Fruit fly (Drosophila melanogaster) whole organism, wandering third instar larva: ENCODE results near the gene ND-15.

ENCODE experiments used
- Abd-B ChIP-seq: fragments of >200 bp; optimal IDR thresholded peaks from 2 replicates; lab custom pipeline; 2017; ENCODE audit warnings: missing biosample characterization, missing genetic modification characterization
- CG32264 ChIP-seq: fragments of 200-800 bp; sonication (Bioruptor generic); optimal IDR thresholded peaks from 2 replicates; lab custom pipeline; 2016; ENCODE audit warnings: missing biosample characterization, missing genetic modification characterization
- CG9705 ChIP-seq: fragments of 200-800 bp; sonication (Bioruptor generic); optimal IDR thresholded peaks from 2 replicates; lab custom pipeline; 2018; ENCODE audit warnings: missing biosample characterization, mild to moderate bottlenecking, missing genetic modification characterization
- CrebA ChIP-seq: fragments of 200-800 bp; sonication (Bioruptor generic); optimal IDR thresholded peaks from 2 replicates; lab custom pipeline; 2016; ENCODE audit warnings: missing biosample characterization, mild to moderate bottlenecking, missing genetic modification characterization, borderline replicate concordance
- Dif ChIP-seq: fragments of 200-275, 200-300 bp; sonication (Bioruptor generic); optimal IDR thresholded peaks from 2 replicates; lab custom pipeline; 2018; ENCODE audit warnings: missing biosample characterization, missing genetic modification characterization; ENCODE audit not compliant: partially characterized antibody
- GATAd ChIP-seq: sonication (Bioruptor generic); optimal IDR thresholded peaks from 2 replicates; lab custom pipeline; 2016; ENCODE audit warnings: missing biosample characterization, missing genetic modification characterization
- HLH106 ChIP-seq: fragments of 200-800 bp; optimal IDR thresholded peaks from 3 replicates; lab custom pipeline; 2019; ENCODE audit warnings: missing biosample characterization, mild to moderate bottlenecking, missing genetic modification characterization, moderate library complexity
- Hnf4 ChIP-seq: fragments of 200-800 bp; sonication (Bioruptor generic); optimal IDR thresholded peaks from 2 replicates; lab custom pipeline; 2016; ENCODE audit warnings: missing biosample characterization, mild to moderate bottlenecking, missing genetic modification characterization
- Hr78 ChIP-seq: fragments of >200 bp; optimal IDR thresholded peaks from 2 replicates; lab custom pipeline; 2017; ENCODE audit warnings: missing biosample characterization, missing genetic modification characterization
- Hr83 ChIP-seq: fragments of 200-300 bp; sonication (Bioruptor generic); optimal IDR thresholded peaks from 2 replicates; lab custom pipeline; 2016; ENCODE audit warnings: missing biosample characterization, mild to moderate bottlenecking, missing genetic modification characterization, moderate library complexity; ENCODE audit not compliant: poor library complexity, severe bottlenecking
- Jra ChIP-seq: sonication (Bioruptor generic); optimal IDR thresholded peaks from 2 replicates; lab custom pipeline; 2016; ENCODE audit warnings: missing biosample characterization, missing genetic modification characterization
- Mio ChIP-seq: sonication (Bioruptor generic); optimal IDR thresholded peaks from 2 replicates; lab custom pipeline; 2016; ENCODE audit warnings: missing biosample characterization, missing genetic modification characterization
- Myc ChIP-seq: fragments of >200 bp; optimal IDR thresholded peaks from 2 replicates; lab custom pipeline; 2017
- N ChIP-seq: fragments of >200 bp; optimal IDR thresholded peaks from 2 replicates; lab custom pipeline; 2018; ENCODE audit warnings: missing biosample characterization, missing external identifiers, missing genetic modification characterization
- OdsH ChIP-seq: fragments of 200-800 bp; sonication (Bioruptor generic); optimal IDR thresholded peaks from 2 replicates; lab custom pipeline; 2016; ENCODE audit warnings: missing biosample characterization, mild to moderate bottlenecking, missing genetic modification characterization
- Rel ChIP-seq, 2 experiments: fragments of 200-800 bp; sonication (Bioruptor generic) in 1 of 2; optimal IDR thresholded peaks; 2 replicates in 1 of 2; 3 replicates in 1 of 2; lab custom pipeline; 2016 to 2019; ENCODE audit warnings: mild to moderate bottlenecking in 2 of 2, missing biosample characterization in 2 of 2, missing genetic modification characterization in 2 of 2, moderate library complexity in 1 of 2
- Sp1 ChIP-seq: fragments of 200-800 bp; sonication (Bioruptor generic); optimal IDR thresholded peaks from 3 replicates; lab custom pipeline; 2019; ENCODE audit warnings: missing biosample characterization, mild to moderate bottlenecking, missing genetic modification characterization, moderate library complexity
- Vsx2 ChIP-seq: fragments of 200-300, 225-300 bp; sonication (Bioruptor generic); optimal IDR thresholded peaks from 2 replicates; lab custom pipeline; 2018; ENCODE audit warnings: missing biosample characterization, missing genetic modification characterization; ENCODE audit not compliant: partially characterized antibody
- brk ChIP-seq: fragments of 200-800 bp; sonication (Bioruptor generic); optimal IDR thresholded peaks from 2 replicates; lab custom pipeline; 2016; ENCODE audit warnings: missing biosample characterization, mild to moderate bottlenecking, missing genetic modification characterization
- dl ChIP-seq, 2 experiments: fragments of 175-275, 200-275 bp in 1 of 2; fragments of 200-275 bp in 1 of 2; sonication (Bioruptor generic); optimal IDR thresholded peaks; lab custom pipeline; 2018; ENCODE audit warnings: mild to moderate bottlenecking in 2 of 2, missing biosample characterization in 2 of 2, missing genetic modification characterization in 2 of 2, moderate library complexity in 2 of 2; ENCODE audit not compliant: partially characterized antibody in 2 of 2, insufficient read depth in 1 of 2
- dsf ChIP-seq: sonication (Bioruptor generic); optimal IDR thresholded peaks from 2 replicates; lab custom pipeline; 2016; ENCODE audit warnings: missing biosample characterization, missing genetic modification characterization, borderline replicate concordance
- ey ChIP-seq: fragments of 200-800 bp; sonication (Bioruptor generic); optimal IDR thresholded peaks from 2 replicates; lab custom pipeline; 2016; ENCODE audit warnings: missing biosample characterization, missing genetic modification characterization
- foxo ChIP-seq, 2 experiments: fragments of 200-800 bp; sonication (Bioruptor generic); optimal IDR thresholded peaks; 2 replicates in 1 of 2; 3 replicates in 1 of 2; lab custom pipeline; 2016 to 2017; ENCODE audit warnings: missing biosample characterization in 2 of 2, missing genetic modification characterization in 2 of 2
- lola ChIP-seq: fragments of >200 bp; optimal IDR thresholded peaks from 2 replicates; lab custom pipeline; 2017; ENCODE audit warnings: missing biosample characterization, missing genetic modification characterization
- pan ChIP-seq: fragments of >200 bp; optimal IDR thresholded peaks from 2 replicates; lab custom pipeline; 2017
- psq ChIP-seq: fragments of 200-800 bp; sonication (Bioruptor generic); optimal IDR thresholded peaks from 3 replicates; lab custom pipeline; 2017; ENCODE audit warnings: missing biosample characterization, mild to moderate bottlenecking, missing genetic modification characterization, moderate library complexity
- sage ChIP-seq: fragments of 200-800 bp; sonication (Bioruptor generic); optimal IDR thresholded peaks from 2 replicates; lab custom pipeline; 2016; ENCODE audit warnings: missing biosample characterization, mild to moderate bottlenecking, missing genetic modification characterization
- tai ChIP-seq: sonication (Bioruptor generic); optimal IDR thresholded peaks from 2 replicates; lab custom pipeline; 2016; ENCODE audit warnings: missing biosample characterization, missing genetic modification characterization
- usp ChIP-seq: fragments of >200 bp; optimal IDR thresholded peaks from 2 replicates; lab custom pipeline; 2017; ENCODE audit warnings: missing biosample characterization, missing genetic modification characterization

Gene ND-15

DNA sequence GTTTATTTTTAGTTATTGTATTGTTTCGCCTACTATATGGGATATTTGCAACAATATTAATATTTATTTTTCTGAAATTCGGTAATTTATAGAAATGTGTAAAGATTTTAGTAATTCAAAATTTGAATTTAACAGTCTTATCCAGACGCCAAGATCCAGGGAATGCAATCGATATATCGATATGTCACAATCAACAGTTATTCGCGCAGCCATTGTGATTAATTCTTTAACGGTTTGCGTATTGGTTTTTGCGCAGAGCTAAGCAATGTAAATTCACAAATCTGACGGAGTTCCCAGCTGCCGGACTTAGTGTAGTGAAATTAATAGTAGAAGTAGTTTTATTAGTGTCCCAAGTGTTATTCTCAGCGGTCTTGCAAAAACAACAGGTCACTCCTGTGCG lies at the start of gene ND-15:
TSS of gene ND-15 (plus strand) at position 298 of the 400 bp plus-strand sequence.
- TF ChIP-seq CG32264 (GFP tag; lab: Kevin White, UChicago) (no peak), Hr78 (GFP tag; lab: Kevin White, UChicago) (no peak), psq (GFP tag; lab: Kevin White, UChicago) (no peak), ey (GFP tag; lab: Kevin White, UChicago) (no peak), Hnf4 (peak; percentile 12), brk (GFP tag; lab: Kevin White, UChicago) (no peak), Rel (GFP tag; optimal IDR thresholded peaks at IDR 0.05; lab: Kevin White, UChicago) (no peak), Rel (tag; optimal IDR thresholded peaks at IDR 0.05; lab: Kevin White, UChicago) (peak; percentile 2), pan (lab: Kevin White, UChicago) (no peak)

DNA sequence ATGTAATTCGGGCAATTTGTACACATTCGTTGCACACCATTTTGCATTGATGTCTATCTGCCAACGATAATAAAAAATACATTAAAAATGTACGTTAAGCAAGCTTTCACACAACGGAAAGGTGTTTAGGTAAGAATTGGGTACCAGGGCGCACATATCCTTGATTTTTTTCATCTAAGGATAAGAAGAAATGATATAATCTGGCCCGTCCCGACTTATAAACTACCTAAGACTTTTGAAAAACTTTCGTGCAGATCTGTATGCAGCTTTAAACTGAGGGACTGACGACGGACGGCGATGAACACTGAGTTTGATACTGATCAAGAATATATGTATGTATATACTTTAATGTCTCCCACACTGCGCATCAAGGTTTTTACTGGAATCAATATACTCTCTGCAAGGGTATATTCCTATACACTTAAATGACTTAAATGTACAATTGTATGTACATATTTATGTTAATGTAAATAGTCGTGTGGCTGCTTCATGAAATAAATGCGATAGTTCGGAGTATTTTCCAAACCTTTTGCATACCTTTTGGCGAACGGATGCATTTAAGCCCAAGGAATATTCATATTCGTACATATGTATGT lies 49.1 kb upstream of the ND-15 start, which contains the start of gene Cda5:
TSS of gene Cda5 (minus strand) at position 51 of the 596 bp plus-strand sequence.
- TF ChIP-seq CrebA (GFP tag; lab: Kevin White, UChicago) (no peak), usp (GFP tag; lab: Kevin White, UChicago) (no peak), Hr83 (GFP tag; lab: Kevin White, UChicago) (no peak), Abd-B (GFP tag; lab: Kevin White, UChicago) (no peak), CG32264 (GFP tag; lab: Kevin White, UChicago) (no peak), Myc (lab: Kevin White, UChicago) (peak; percentile 16), lola (GFP tag; lab: Kevin White, UChicago) (no peak), HLH106 (tag; lab: Kevin White, UChicago) (no peak)

DNA sequence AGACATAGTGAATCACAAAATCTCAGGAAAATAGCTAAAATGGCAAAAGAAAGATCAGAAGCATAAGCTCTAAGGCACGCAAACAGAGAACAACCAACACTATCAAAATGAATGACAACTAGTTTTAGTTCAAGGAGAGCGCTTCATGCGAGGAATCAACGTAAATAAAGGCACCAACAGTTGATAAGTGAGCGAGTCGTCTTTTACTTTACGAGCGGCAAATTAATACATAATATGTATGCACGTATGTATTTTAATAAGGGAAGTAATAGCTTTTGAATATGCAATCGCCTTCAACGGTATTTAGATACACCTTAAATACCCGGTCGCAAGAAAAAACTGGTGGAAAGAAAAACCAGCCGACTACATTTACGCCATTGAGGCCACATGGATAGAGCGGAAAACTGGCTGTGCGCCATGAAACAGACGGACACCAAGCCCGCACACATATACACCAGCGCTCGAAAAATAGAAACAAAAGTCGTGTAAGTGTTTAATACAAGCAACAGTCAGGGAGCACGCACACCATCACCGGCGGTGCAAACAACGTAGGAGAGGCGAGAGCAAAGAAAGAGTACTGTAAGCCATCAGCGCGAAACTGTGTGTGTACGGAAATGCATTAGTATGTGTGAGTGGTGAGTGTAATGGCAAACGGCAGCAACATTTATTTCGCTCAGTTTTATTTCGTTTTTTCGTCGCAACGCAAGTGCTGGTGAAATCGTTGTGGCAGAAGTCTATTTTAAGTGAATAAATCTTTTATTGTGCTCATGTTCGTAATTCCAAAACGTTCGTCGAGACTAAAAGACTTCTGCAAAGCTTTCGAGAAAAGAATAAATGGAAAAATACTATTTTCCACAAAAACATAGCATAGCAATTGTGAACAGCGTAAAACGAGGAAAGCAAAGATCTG lies 47.9 kb upstream of the ND-15 start, which contains the start of gene dbr:
TSS of gene dbr (plus strand) at position 114 of the 910 bp plus-strand sequence.
- TF ChIP-seq Sp1 (GFP tag; lab: Kevin White, UChicago) (peak; percentile 55), Hnf4 (peak; percentile 25), Vsx2 (GFP tag; lab: Kevin White, UChicago) (no peak), HLH106 (tag; lab: Kevin White, UChicago) (peak; percentile 10), CrebA (GFP tag; lab: Kevin White, UChicago) (peak; percentile 62), CG9705 (GFP tag; lab: Kevin White, UChicago) (no peak), CG32264 (GFP tag; lab: Kevin White, UChicago) (no peak), OdsH (GFP tag; lab: Kevin White, UChicago) (peak; percentile 13), foxo (GFP tag; optimal IDR thresholded peaks at IDR 0.05; lab: Kevin White, UChicago) (peak in 1 of 2 experiments; percentile 20), GATAd (GFP tag; lab: Kevin White, UChicago) (no peak), tai (GFP tag; lab: Kevin White, UChicago) (peak; percentile 44), brk (GFP tag; lab: Kevin White, UChicago) (peak; percentile 47), Mio (GFP tag; lab: Kevin White, UChicago) (no peak), Jra (GFP tag; lab: Kevin White, UChicago) (peak; percentile 28), Dif (GFP tag; lab: Kevin White, UChicago) (peak; percentile 86), N (GFP tag; lab: Kevin White, UChicago) (peak; percentile 84), Hr83 (GFP tag; lab: Kevin White, UChicago) (peak; percentile 47), Rel (GFP tag; optimal IDR thresholded peaks at IDR 0.05; lab: Kevin White, UChicago) (peak; percentile 82), Rel (tag; optimal IDR thresholded peaks at IDR 0.05; lab: Kevin White, UChicago) (no peak), dl (GFP tag; optimal IDR thresholded peaks at IDR 0.05; lab: Kevin White, UChicago; ENCODE audit: insufficient read depth in 1 of 2, partially characterized antibody in 2 of 2) (peak; percentile 78 to 88), dsf (GFP tag; lab: Kevin White, UChicago) (peak; percentile 3), psq (GFP tag; lab: Kevin White, UChicago) (peak; percentile 80)

DNA sequence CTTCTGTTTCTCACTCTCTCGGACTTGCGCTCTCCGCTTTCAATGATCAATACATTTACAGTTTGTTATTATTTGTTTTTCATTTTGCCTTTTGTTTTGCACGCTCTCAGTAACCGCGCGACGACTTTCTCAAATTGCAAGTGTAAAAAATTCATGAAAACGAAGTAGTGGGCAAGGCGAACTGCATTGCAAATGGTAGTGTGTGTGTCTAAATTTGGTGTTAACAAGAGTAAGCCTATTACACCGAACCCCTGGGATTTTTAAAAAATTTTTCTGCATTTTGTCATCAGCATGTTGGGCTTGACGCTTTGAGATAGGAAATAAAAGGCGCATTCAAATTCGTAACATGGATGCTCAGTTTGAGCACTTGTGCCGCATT lies 47.3 kb upstream of the ND-15 start:
- TF ChIP-seq N (GFP tag; lab: Kevin White, UChicago) (no peak), sage (GFP tag; lab: Kevin White, UChicago) (peak; percentile 6), CG32264 (GFP tag; lab: Kevin White, UChicago) (no peak), Hnf4 (no peak), Dif (GFP tag; lab: Kevin White, UChicago) (peak; percentile 16), Mio (GFP tag; lab: Kevin White, UChicago) (no peak), Myc (lab: Kevin White, UChicago) (no peak), psq (GFP tag; lab: Kevin White, UChicago) (no peak), dl (GFP tag; optimal IDR thresholded peaks at IDR 0.05; lab: Kevin White, UChicago; ENCODE audit: insufficient read depth in 1 of 2, partially characterized antibody in 2 of 2) (peak in 1 of 2 experiments; percentile 37), pan (lab: Kevin White, UChicago) (no peak), OdsH (GFP tag; lab: Kevin White, UChicago) (no peak), Jra (GFP tag; lab: Kevin White, UChicago) (no peak)
